Worm (Caenorhabditis elegans): Measurements from ENCODE around the gene nhr-98.

Gene nhr-98

DNA sequence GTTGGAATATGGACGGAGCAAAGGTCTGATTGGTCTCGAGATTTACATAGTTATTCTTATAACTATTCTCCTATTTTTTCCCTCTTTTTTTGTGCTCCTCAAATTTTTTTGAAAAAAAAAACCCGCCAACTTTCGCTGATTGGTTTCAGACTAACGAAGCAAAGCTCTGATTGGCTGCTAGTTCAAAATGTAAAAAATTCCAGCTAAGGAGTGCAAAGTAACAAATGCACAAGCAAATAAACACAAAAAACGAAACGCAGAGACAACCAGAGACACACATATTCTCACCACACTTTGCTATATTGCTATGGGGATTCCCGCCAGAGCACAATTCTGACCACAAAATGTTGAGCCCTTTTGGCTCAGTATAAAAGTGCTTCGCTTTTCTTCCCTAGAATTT lies 43.7 kb downstream of the nhr-98 start, which contains the start of gene T01G6.1:
Gene T01G6.1, plus strand, starts transcription at position 301 of the 400 bp plus-strand sequence.
- TF ChIP-seq nhr-11 (tag; optimal IDR thresholded peaks at IDR 0.05): no peak
- TF ChIP-seq nhr-129 (tag; optimal IDR thresholded peaks at IDR 0.05): no peak
- no peak for TF ChIP-seq fos-1 (tag; optimal IDR thresholded peaks at IDR 0.05)

DNA sequence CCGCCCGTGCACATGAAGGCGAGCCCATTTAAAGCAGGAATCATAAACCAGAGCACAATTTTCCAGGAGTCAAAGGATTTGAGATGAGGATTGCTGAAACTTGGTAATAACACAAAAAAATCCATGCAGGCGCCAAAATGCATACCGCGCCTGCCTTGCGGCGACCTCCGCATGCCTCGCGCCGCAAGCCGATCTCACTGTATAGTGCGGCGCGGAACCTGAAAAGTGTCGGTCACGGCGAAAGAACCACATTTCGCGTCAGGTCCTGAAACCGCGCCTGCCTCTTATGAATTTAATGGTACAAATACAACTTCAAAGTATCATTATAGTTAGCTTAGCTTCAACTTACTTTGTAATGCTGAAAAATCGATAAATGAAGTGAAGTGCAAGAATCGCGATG lies 46.9 kb downstream of the nhr-98 start:
- TF ChIP-seq ztf-4 (tag; optimal IDR thresholded peaks at IDR 0.05) (no peak), sma-3 (GFP tag; optimal IDR thresholded peaks at IDR 0.05) (no peak), sem-4 (tag; optimal IDR thresholded peaks at IDR 0.05) (no peak), ceh-82 (tag; optimal IDR thresholded peaks at IDR 0.05) (no peak), R02D3.7 (tag; optimal IDR thresholded peaks at IDR 0.05) (no peak), elt-3 (tag; optimal IDR thresholded peaks at IDR 0.05) (no peak), ztf-11 (tag; optimal IDR thresholded peaks at IDR 0.05) (no peak), unc-39 (tag; optimal IDR thresholded peaks at IDR 0.05) (no peak), lsy-2 (tag; optimal IDR thresholded peaks at IDR 0.05) (no peak), gmeb-1 (tag; optimal IDR thresholded peaks at IDR 0.05) (no peak), ztf-1 (GFP tag; conservative IDR thresholded peaks at IDR 0.05) (no peak)

- TF ChIP-seq ama-1 (optimal IDR thresholded peaks at IDR 0.05): no peak
- no peak for TF ChIP-seq sma-9 (GFP tag; optimal IDR thresholded peaks at IDR 0.05)
- no peak for TF ChIP-seq sma-9 (tag; optimal IDR thresholded peaks at IDR 0.05)
- TF ChIP-seq nhr-11 (tag; optimal IDR thresholded peaks at IDR 0.05): no peak
- no peak for TF ChIP-seq crh-2 (tag; optimal IDR thresholded peaks at IDR 0.05)
- TF ChIP-seq nhr-77 (tag; optimal IDR thresholded peaks at IDR 0.05): no peak
These were observed 47.6 kb downstream of the nhr-98 start, which contains the start of gene str-256 for ce11 chrV:501230-501629. Gene str-256, minus strand, starts transcription at chrV:501330.

ce11 chrV:502803-503273 lies 49.2 kb downstream of the nhr-98 start, which contains the start of gene T01G6.10:
Gene T01G6.10, minus strand, starts transcription at chrV:503223.
- TF ChIP-seq ZK546.5 (tag; optimal IDR thresholded peaks at IDR 0.05) (no peak), fos-1 (tag; optimal IDR thresholded peaks at IDR 0.05) (no peak)

DNA sequence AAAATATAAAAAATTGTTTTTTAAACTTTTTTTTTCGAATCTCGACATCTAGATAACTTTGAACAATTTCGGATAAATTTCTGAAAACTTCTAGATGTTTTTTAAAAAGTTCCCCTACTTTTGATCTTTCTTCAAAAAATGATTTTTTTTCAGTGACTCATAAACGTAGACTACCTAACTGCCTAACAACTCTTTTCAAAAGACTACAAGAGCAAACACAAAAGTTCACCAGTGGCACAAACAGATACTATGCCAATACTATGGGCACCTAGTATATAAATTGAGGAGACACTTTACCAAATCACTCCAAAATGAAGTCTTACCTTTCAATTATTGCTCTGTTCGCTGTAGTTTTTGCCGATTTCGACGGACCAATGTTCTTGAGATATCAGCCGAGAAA lies 50.1 kb downstream of the nhr-98 start, which contains the start of gene srlf-35:
Gene srlf-35, plus strand, starts transcription at position 301 of the 400 bp plus-strand sequence.
- TF ChIP-seq nhr-6 (tag; optimal IDR thresholded peaks at IDR 0.05): no peak
- TF ChIP-seq lin-13 (GFP tag; optimal IDR thresholded peaks at IDR 0.05): no peak
- no peak for TF ChIP-seq elt-1 (tag; optimal IDR thresholded peaks at IDR 0.05)
- TF ChIP-seq nhr-12 (tag; optimal IDR thresholded peaks at IDR 0.05): no peak
- no peak for TF ChIP-seq lin-39 (tag; optimal IDR thresholded peaks at IDR 0.05)
- no peak for TF ChIP-seq R02D3.7 (tag; optimal IDR thresholded peaks at IDR 0.05)
- no peak for TF ChIP-seq F13H6.1 (tag; optimal IDR thresholded peaks at IDR 0.05)
- no peak for TF ChIP-seq Y55F3AM.14 (GFP tag; optimal IDR thresholded peaks at IDR 0.05)
- TF ChIP-seq ztf-1 (GFP tag; conservative IDR thresholded peaks at IDR 0.05): no peak
- no peak for TF ChIP-seq mdl-1 (tag; optimal IDR thresholded peaks at IDR 0.05)

DNA sequence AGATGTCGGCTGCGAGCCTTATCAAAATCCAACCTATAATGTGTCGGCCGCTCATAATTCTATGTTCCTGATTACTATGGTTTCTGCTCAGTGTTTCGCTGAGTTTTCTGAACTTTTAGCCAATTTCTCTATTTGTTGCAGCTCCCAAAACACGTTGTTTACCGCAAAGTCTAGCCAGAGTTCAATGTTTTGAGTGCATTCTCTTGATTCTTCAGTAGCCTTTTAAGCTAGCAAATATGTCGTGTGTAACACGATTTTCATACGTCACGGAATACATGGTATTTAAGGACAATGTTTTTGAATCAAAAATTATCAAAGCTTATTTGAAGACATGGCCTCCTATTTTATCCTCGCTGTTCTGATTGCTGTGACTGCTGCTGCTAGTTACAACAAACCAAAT lies 51.5 kb downstream of the nhr-98 start, which contains the start of gene srlf-19:
Gene srlf-19, plus strand, starts transcription at position 301 of the 400 bp plus-strand sequence.
- TF ChIP-seq nhr-6 (tag; optimal IDR thresholded peaks at IDR 0.05) (no peak), sma-3 (GFP tag; optimal IDR thresholded peaks at IDR 0.05) (no peak), fos-1 (tag; optimal IDR thresholded peaks at IDR 0.05) (no peak), unc-55 (GFP tag; optimal IDR thresholded peaks at IDR 0.05) (no peak), elt-1 (tag; optimal IDR thresholded peaks at IDR 0.05) (no peak), ztf-4 (tag; optimal IDR thresholded peaks at IDR 0.05) (no peak), egl-27 (tag; optimal IDR thresholded peaks at IDR 0.05) (no peak), sem-4 (tag; optimal IDR thresholded peaks at IDR 0.05) (no peak), mbf-1 (tag; optimal IDR thresholded peaks at IDR 0.05) (no peak), nhr-21 (tag; optimal IDR thresholded peaks at IDR 0.05) (no peak), sma-9 (GFP tag; optimal IDR thresholded peaks at IDR 0.05) (no peak), sma-9 (tag; optimal IDR thresholded peaks at IDR 0.05) (no peak), nhr-12 (tag; optimal IDR thresholded peaks at IDR 0.05) (no peak), aly-2 (tag; optimal IDR thresholded peaks at IDR 0.05) (no peak), alr-1 (tag; optimal IDR thresholded peaks at IDR 0.05) (no peak)
